Fruit fly (Drosophila melanogaster) whole organism, embryonic: ENCODE measurements around the gene CG18598.

ENCODE experiments used
- Blimp-1 ChIP-seq: fragments of 200-800 bp; sonication (Bioruptor generic); optimal IDR thresholded peaks from 3 replicates; lab custom pipeline; 2018; ENCODE audit warnings: missing biosample characterization, missing genetic modification characterization, mild to moderate bottlenecking, moderate library complexity, missing genetic modification reagents
- CG10267 ChIP-seq: fragments of 200-800 bp; sonication (Bioruptor generic); optimal IDR thresholded peaks from 2 replicates; lab custom pipeline; 2018; ENCODE audit warnings: missing biosample characterization, mild to moderate bottlenecking, missing genetic modification characterization, moderate library complexity
- CG10321 ChIP-seq: fragments of 200-800 bp; sonication (Bioruptor generic); IDR thresholded peaks from 2 replicates; pipeline ENCODE4 v1.3.6; 2022; ENCODE audit warnings: missing biosample characterization, missing genetic modification characterization
- CG12391 ChIP-seq: fragments of 200-800 bp; sonication (Bioruptor generic); optimal IDR thresholded peaks from 3 replicates; lab custom pipeline; 2018; ENCODE audit warnings: missing biosample characterization, mild to moderate bottlenecking, missing genetic modification characterization, moderate library complexity
- CG13287 ChIP-seq: fragments of 200-800 bp; sonication (Bioruptor generic); IDR thresholded peaks from 2 replicates; pipeline ENCODE4 v1.3.6; 2022; ENCODE audit warnings: missing biosample characterization, missing genetic modification characterization; ENCODE audit not compliant: partially characterized antibody
- CG1603 ChIP-seq: fragments of 200-800 bp; sonication (Bioruptor generic); optimal IDR thresholded peaks from 2 replicates; lab custom pipeline; 2019; ENCODE audit warnings: missing biosample characterization, mild to moderate bottlenecking, missing genetic modification characterization, moderate library complexity
- CG16813 ChIP-seq: fragments of 200-800 bp; sonication (Bioruptor generic); IDR thresholded peaks from 3 replicates; pipeline ENCODE4 v1.3.6; 2022; ENCODE audit warnings: missing biosample characterization, missing genetic modification characterization; ENCODE audit not compliant: partially characterized antibody
- CG17328 ChIP-seq: fragments of 200-800 bp; sonication (Bioruptor generic); IDR thresholded peaks from 2 replicates; pipeline ENCODE4 v1.3.6; 2022; ENCODE audit warnings: missing biosample characterization, missing genetic modification characterization
- CG17385 ChIP-seq: fragments of 200-800 bp; sonication (Bioruptor generic); optimal IDR thresholded peaks from 3 replicates; lab custom pipeline; 2018; ENCODE audit warnings: missing biosample characterization, mild to moderate bottlenecking, missing genetic modification characterization
- CG18262 ChIP-seq: fragments of 200-800 bp; optimal IDR thresholded peaks from 3 replicates; lab custom pipeline; 2019; ENCODE audit warnings: missing biosample characterization, mild to moderate bottlenecking, missing genetic modification characterization, moderate library complexity
- CG18619 ChIP-seq: fragments of 200-800 bp; sonication (Bioruptor generic); optimal IDR thresholded peaks from 3 replicates; lab custom pipeline; 2017; ENCODE audit warnings: missing biosample characterization, mild to moderate bottlenecking, missing genetic modification characterization
- CG2199 ChIP-seq: fragments of 200-800 bp; sonication (Bioruptor generic); IDR thresholded peaks from 3 replicates; pipeline ENCODE4 v1.3.6; 2022; ENCODE audit warnings: missing biosample characterization, missing genetic modification characterization
- CG31441 ChIP-seq: fragments of 200-800 bp; sonication (Bioruptor generic); IDR thresholded peaks from 2 replicates; pipeline ENCODE4 v1.3.6; 2022; ENCODE audit warnings: missing biosample characterization, missing genetic modification characterization
- CG32767 ChIP-seq: fragments of 200-800 bp; sonication (Bioruptor generic); IDR thresholded peaks from 2 replicates; pipeline ENCODE4 v1.3.6; 2022; ENCODE audit warnings: missing biosample characterization, missing genetic modification characterization
- CG33213 ChIP-seq: fragments of 200-800 bp; sonication (Bioruptor generic); optimal IDR thresholded peaks from 3 replicates; lab custom pipeline; 2016; ENCODE audit warnings: missing biosample characterization, missing genetic modification characterization
- CG7839 ChIP-seq: fragments of 200-800 bp; sonication (Bioruptor generic); optimal IDR thresholded peaks from 3 replicates; lab custom pipeline; 2018; ENCODE audit warnings: missing biosample characterization, mild to moderate bottlenecking, missing genetic modification characterization, moderate library complexity
- CG7963 ChIP-seq: fragments of 200-800 bp; sonication (Bioruptor generic); IDR thresholded peaks from 3 replicates; pipeline ENCODE4 v1.3.6; 2022; ENCODE audit warnings: missing biosample characterization, missing genetic modification characterization; ENCODE audit not compliant: partially characterized antibody
- Lim3 ChIP-seq: fragments of 200-800 bp; sonication (Bioruptor generic); IDR thresholded peaks from 2 replicates; pipeline ENCODE4 v1.3.6; 2022; ENCODE audit warnings: missing biosample characterization, missing genetic modification characterization
- MBD-R2 ChIP-seq: fragments of 200-800 bp; sonication (Bioruptor generic); IDR thresholded peaks from 2 replicates; pipeline ENCODE4 v1.3.6; 2022; ENCODE audit warnings: missing biosample characterization, missing genetic modification characterization
- Med ChIP-seq: fragments of 200-800 bp; sonication (Bioruptor generic); peaks from one replicate; lab custom pipeline; 2016; ENCODE audit warnings: missing biosample characterization, missing genetic modification characterization, mild to moderate bottlenecking, inconsistent platforms, moderate library complexity
- Nf-YC ChIP-seq: fragments of 200-800 bp; optimal IDR thresholded peaks from 3 replicates; lab custom pipeline; 2019; ENCODE audit warnings: missing biosample characterization, mild to moderate bottlenecking, missing genetic modification characterization, moderate library complexity
- Oli ChIP-seq: fragments of 200-800 bp; sonication (Bioruptor generic); optimal IDR thresholded peaks from 2 replicates; lab custom pipeline; 2018; ENCODE audit warnings: missing biosample characterization, mild to moderate bottlenecking, missing genetic modification characterization, moderate library complexity
- Six4 ChIP-seq: fragments of 200-800 bp; sonication (Bioruptor generic); optimal IDR thresholded peaks from 2 replicates; lab custom pipeline; 2016; ENCODE audit warnings: missing biosample characterization, missing genetic modification characterization
- Sox102F ChIP-seq: fragments of 200-800 bp; sonication (Bioruptor generic); optimal IDR thresholded peaks from 2 replicates; lab custom pipeline; 2018; ENCODE audit warnings: missing biosample characterization, mild to moderate bottlenecking, missing genetic modification characterization, moderate library complexity
- Taf1 ChIP-seq: fragments of 200-800 bp; sonication (Bioruptor generic); IDR thresholded peaks from 2 replicates; pipeline ENCODE4 v1.3.6; 2022; ENCODE audit warnings: missing biosample characterization, missing genetic modification characterization
- Vsx1 ChIP-seq: fragments of 200-800 bp; sonication (Bioruptor generic); optimal IDR thresholded peaks from 2 replicates; lab custom pipeline; 2017; ENCODE audit warnings: missing biosample characterization, mild to moderate bottlenecking, missing genetic modification characterization, missing genetic modification reagents
- ac ChIP-seq: fragments of 200-800 bp; sonication (Bioruptor generic); optimal IDR thresholded peaks from 3 replicates; lab custom pipeline; 2017; ENCODE audit warnings: missing biosample characterization, mild to moderate bottlenecking, missing genetic modification characterization
- cas ChIP-seq: fragments of 200-800 bp; sonication (Bioruptor generic); IDR thresholded peaks from 2 replicates; pipeline ENCODE4 v1.3.6; 2022; ENCODE audit warnings: missing biosample characterization, missing genetic modification characterization
- chinmo ChIP-seq: fragments of 200-800 bp; sonication (Bioruptor generic); IDR thresholded peaks from 4 replicates; pipeline ENCODE4 v1.3.6; 2022; ENCODE audit warnings: missing biosample characterization, missing genetic modification characterization; ENCODE audit not compliant: partially characterized antibody
- danr ChIP-seq: fragments of 200-800 bp; sonication (Bioruptor generic); IDR thresholded peaks from 2 replicates; pipeline ENCODE4 v1.3.6; 2022; ENCODE audit warnings: missing biosample characterization, missing genetic modification characterization
- dysf ChIP-seq: fragments of 200-800 bp; sonication (Bioruptor generic); IDR thresholded peaks from 3 replicates; pipeline ENCODE4 v1.3.6; 2022; ENCODE audit warnings: missing biosample characterization, missing genetic modification characterization
- ftz-f1 ChIP-seq: fragments of 200-800 bp; sonication (Bioruptor generic); optimal IDR thresholded peaks from 2 replicates; lab custom pipeline; 2016; ENCODE audit warnings: missing biosample characterization, missing genetic modification characterization
- gsb-n ChIP-seq: fragments of 200-800 bp; sonication (Bioruptor generic); optimal IDR thresholded peaks from 3 replicates; lab custom pipeline; 2018; ENCODE audit warnings: missing biosample characterization, mild to moderate bottlenecking, missing genetic modification characterization
- hb ChIP-seq: fragments of 200-800 bp; sonication (Bioruptor generic); IDR thresholded peaks from 3 replicates; pipeline ENCODE4 v1.3.6; 2022; ENCODE audit warnings: missing biosample characterization, missing genetic modification characterization; ENCODE audit not compliant: partially characterized antibody
- her ChIP-seq: fragments of 200-800 bp; sonication (Bioruptor generic); optimal IDR thresholded peaks from 2 replicates; lab custom pipeline; 2016; ENCODE audit warnings: missing biosample characterization, missing genetic modification characterization
- inv ChIP-seq: fragments of 200-800 bp; sonication (Bioruptor generic); IDR thresholded peaks from 2 replicates; pipeline ENCODE4 v1.3.6; 2022; ENCODE audit warnings: missing biosample characterization, missing genetic modification characterization; ENCODE audit not compliant: partially characterized antibody
- lab ChIP-seq: fragments of 200-800 bp; sonication (Bioruptor generic); optimal IDR thresholded peaks from 3 replicates; lab custom pipeline; 2017; ENCODE audit warnings: missing biosample characterization, missing genetic modification characterization, mild to moderate bottlenecking, moderate library complexity, missing genetic modification reagents
- nerfin-2 ChIP-seq: fragments of 200-800 bp; sonication (Bioruptor generic); IDR thresholded peaks from 2 replicates; pipeline ENCODE4 v1.3.6; 2022; ENCODE audit warnings: missing biosample characterization, missing genetic modification characterization; ENCODE audit not compliant: partially characterized antibody
- nom ChIP-seq: fragments of 200-800 bp; sonication (Bioruptor generic); optimal IDR thresholded peaks from 2 replicates; lab custom pipeline; 2017; ENCODE audit warnings: missing biosample characterization, missing genetic modification characterization, mild to moderate bottlenecking, moderate library complexity, missing genetic modification reagents
- odd ChIP-seq: fragments of 200-800 bp; sonication (Bioruptor generic); optimal IDR thresholded peaks from 2 replicates; lab custom pipeline; 2017; ENCODE audit warnings: missing biosample characterization, mild to moderate bottlenecking, missing genetic modification characterization
- onecut ChIP-seq: fragments of 200-800 bp; sonication (Bioruptor generic); IDR thresholded peaks from 2 replicates; pipeline ENCODE4 v1.3.6; 2022; ENCODE audit warnings: missing biosample characterization, missing genetic modification characterization
- phol ChIP-seq: fragments of 200-800 bp; sonication (Bioruptor generic); optimal IDR thresholded peaks from 3 replicates; lab custom pipeline; 2018; ENCODE audit warnings: missing biosample characterization, mild to moderate bottlenecking, missing genetic modification characterization, moderate library complexity
- ranshi ChIP-seq: fragments of 200-800 bp; sonication (Bioruptor generic); IDR thresholded peaks from 2 replicates; pipeline ENCODE4 v1.3.6; 2022; ENCODE audit warnings: missing biosample characterization, missing genetic modification characterization
- row ChIP-seq: fragments of 200-800 bp; sonication (Bioruptor generic); IDR thresholded peaks from 3 replicates; pipeline ENCODE4 v1.3.6; 2022; ENCODE audit warnings: missing biosample characterization, missing genetic modification characterization
- sqz ChIP-seq: fragments of 200-800 bp; sonication (Bioruptor generic); optimal IDR thresholded peaks from 3 replicates; lab custom pipeline; 2018; ENCODE audit warnings: missing biosample characterization, mild to moderate bottlenecking, missing genetic modification characterization
- tna ChIP-seq: fragments of 200-800 bp; sonication (Bioruptor generic); IDR thresholded peaks from 2 replicates; pipeline ENCODE4 v1.3.6; 2022; ENCODE audit warnings: missing biosample characterization, missing genetic modification characterization; ENCODE audit not compliant: partially characterized antibody
- unpg ChIP-seq: fragments of 200-800 bp; sonication (Bioruptor generic); optimal IDR thresholded peaks from 3 replicates; lab custom pipeline; 2018; ENCODE audit warnings: missing biosample characterization, mild to moderate bottlenecking, missing genetic modification characterization, moderate library complexity

Gene CG18598

DNA sequence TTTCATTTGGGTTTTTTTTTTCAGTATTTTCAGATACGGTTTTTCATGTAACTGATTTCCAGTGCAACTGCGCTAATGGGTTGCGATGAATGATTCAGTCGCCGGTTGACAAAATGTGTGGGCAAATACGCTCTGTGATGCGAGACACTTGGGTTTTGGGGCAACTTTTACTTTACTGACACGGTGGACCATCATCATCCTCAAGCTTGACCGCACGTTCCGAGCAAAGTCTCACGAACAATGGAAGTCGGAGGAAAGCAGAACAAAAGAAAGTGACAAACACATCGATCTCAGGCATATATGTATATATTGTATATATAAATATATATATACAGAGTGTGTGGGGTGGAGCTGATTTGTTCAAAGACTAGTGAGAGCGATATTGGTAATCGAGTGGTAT is 43.6 kb downstream of the CG18598 start:
- TF ChIP-seq Six4 (no peak), gsb-n (tag; lab: Kevin White, UChicago) (no peak), CG1603 (tag; lab: Kevin White, UChicago) (no peak), CG32767 (GFP tag; lab: Robert Waterston, UW) (no peak), cas (no peak), Lim3 (no peak), danr (GFP tag; lab: Robert Waterston, UW) (no peak), her (GFP tag; lab: Kevin White, UChicago) (no peak), ac (GFP tag; lab: Kevin White, UChicago) (no peak), inv (GFP tag; lab: Robert Waterston, UW) (no peak), CG2199 (peak; percentile 4; the same call in 1 of the 3 replicates), Taf1 (GFP tag; lab: Robert Waterston, UW) (no peak), nom (GFP tag; lab: Kevin White, UChicago) (peak; percentile 64), CG33213 (GFP tag; lab: Kevin White, UChicago) (no peak), CG18619 (GFP tag; lab: Kevin White, UChicago) (no peak), ftz-f1 (GFP tag; lab: Kevin White, UChicago) (no peak), Blimp-1 (GFP tag; lab: Kevin White, UChicago) (peak; percentile 53), Med (GFP tag; lab: Kevin White, UChicago) (peak; percentile 4), sqz (GFP tag; lab: Kevin White, UChicago) (peak; percentile 12), ranshi (GFP tag; lab: Robert Waterston, UW) (no peak), odd (GFP tag; lab: Kevin White, UChicago) (no peak), Vsx1 (no peak)

DNA sequence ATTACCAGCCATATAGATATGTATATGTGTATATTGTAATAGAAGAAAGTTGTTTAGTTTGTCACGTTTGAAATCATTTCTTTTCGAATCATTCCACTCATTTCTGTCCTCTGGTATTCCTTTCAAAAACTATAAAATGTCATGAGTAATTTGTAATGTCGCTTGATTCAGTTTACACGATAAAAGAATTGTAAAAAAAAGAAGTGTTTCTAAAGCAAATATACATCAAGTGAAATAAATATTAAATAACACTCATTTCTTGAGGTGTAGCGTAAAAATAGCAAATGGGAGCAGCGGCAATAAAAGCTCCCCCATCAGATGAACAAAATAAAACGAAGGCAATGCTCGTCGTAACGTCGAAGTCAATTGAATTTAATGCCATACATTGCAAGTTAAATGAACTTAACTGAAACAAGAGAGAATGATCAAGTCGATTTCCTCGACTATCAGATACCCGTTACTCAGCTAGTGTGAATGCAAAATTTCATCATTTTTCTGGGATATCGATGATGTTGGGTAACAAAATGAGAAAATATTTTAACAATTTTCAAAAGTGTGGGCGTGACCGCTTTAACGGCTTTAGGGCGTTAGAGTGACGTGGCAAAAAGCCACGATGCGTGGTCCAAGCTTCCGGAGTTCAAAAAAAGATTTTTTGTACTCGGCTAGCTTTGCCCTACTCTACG is 44.5 kb downstream of the CG18598 start:
- TF ChIP-seq CG18262 (tag; lab: Kevin White, UChicago) (peak; percentile 22), unpg (GFP tag; lab: Kevin White, UChicago) (peak; percentile 1), CG12391 (tag; lab: Kevin White, UChicago) (peak; percentile 9), tna (peak; percentile 62), CG16813 (GFP tag; lab: Robert Waterston, UW) (peak; percentile 50; the same call in 2 of the 3 replicates), row (GFP tag; lab: Robert Waterston, UW) (peak; percentile 43; the same call in 2 of the 3 replicates), CG7839 (tag; lab: Kevin White, UChicago) (peak; percentile 24), dysf (GFP tag; lab: Robert Waterston, UW) (peak; percentile 58; the same call in 2 of the 3 replicates), phol (tag; lab: Kevin White, UChicago) (peak; percentile 18), inv (GFP tag; lab: Robert Waterston, UW) (peak; percentile 9; the same call in 1 of the 2 replicates), CG10321 (GFP tag; lab: Robert Waterston, UW) (no peak), CG7963 (GFP tag; lab: Robert Waterston, UW) (peak; percentile 52; the same call in 1 of the 3 replicates), Sox102F (GFP tag; lab: Kevin White, UChicago) (peak; percentile 61), onecut (no peak), CG17328 (GFP tag; lab: Robert Waterston, UW) (no peak), CG10267 (tag; lab: Kevin White, UChicago) (peak; percentile 8), chinmo (GFP tag; lab: Robert Waterston, UW) (no peak), Nf-YC (tag; lab: Kevin White, UChicago) (peak; percentile 21), MBD-R2 (GFP tag; lab: Robert Waterston, UW) (no peak), lab (peak; percentile 26), CG31441 (GFP tag; lab: Robert Waterston, UW) (no peak), nerfin-2 (peak; percentile 67), CG17385 (GFP tag; lab: Kevin White, UChicago) (peak; percentile 26), CG13287 (peak; percentile 8; the same call in 1 of the 2 replicates), hb (GFP tag; lab: Robert Waterston, UW) (peak; percentile 58; the same call in 1 of the 3 replicates), Oli (tag; lab: Kevin White, UChicago) (peak; percentile 38)
